Fruit fly (Drosophila melanogaster): Measurements from ENCODE around the gene CG14137.

CG14137 gene

DNA sequence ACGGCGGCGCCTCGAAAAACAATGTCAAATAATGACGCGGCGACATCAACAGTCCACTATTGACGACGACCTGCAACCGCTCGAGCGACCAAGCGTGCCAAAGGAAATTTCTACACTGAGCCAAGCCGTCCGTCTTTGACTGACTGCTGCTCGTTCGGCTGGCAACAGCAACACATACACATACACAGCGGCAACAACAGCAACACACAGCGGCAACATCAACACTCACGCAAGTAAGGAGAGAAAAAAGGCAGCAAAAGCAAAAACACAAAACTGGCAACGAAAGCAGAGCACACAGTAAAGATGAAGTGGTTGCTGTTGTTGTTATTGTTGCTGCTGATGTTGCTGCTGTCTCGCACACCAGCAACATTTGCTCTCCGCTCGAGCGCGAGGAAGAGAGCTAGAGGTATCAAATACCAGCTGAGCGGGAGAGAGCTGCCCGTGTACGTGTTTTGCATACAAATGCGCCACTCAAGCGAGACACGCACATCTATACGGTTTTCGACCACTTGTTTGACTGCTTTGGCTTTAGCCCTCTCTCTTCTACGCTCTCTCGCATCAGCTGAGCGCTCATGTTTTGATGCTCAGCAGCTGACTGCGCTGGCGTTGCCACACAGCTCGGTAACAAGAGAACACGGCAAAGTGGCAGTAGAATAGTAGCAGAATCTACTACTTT is 46.7 kb downstream of the CG14137 start (continued):
- TF ChIP-seq kni (GFP tag; optimal IDR thresholded peaks at IDR 0.05): peak; percentile 97
- no peak for TF ChIP-seq CG43689 (GFP tag; IDR thresholded peaks at IDR 0.05)
- TF ChIP-seq caup (GFP tag; optimal IDR thresholded peaks at IDR 0.05; ENCODE audit: severe bottlenecking): peak; percentile 68
- TF ChIP-seq CG8924 (tag; optimal IDR thresholded peaks at IDR 0.05): peak; percentile 29
- TF ChIP-seq rib (GFP tag; IDR thresholded peaks at IDR 0.05): peak; percentile 82
- TF ChIP-seq Tbp (GFP tag; optimal IDR thresholded peaks at IDR 0.05): peak; percentile 18
- 0 out of 2 replicates have a peak, but pooled peaks have one; percentile 11 for TF ChIP-seq HLH3B (GFP tag; IDR thresholded peaks at IDR 0.05)
- TF ChIP-seq CG13894 (tag; optimal IDR thresholded peaks at IDR 0.05): peak; percentile 69
- TF ChIP-seq Sry-β (GFP tag; optimal IDR thresholded peaks at IDR 0.05): no peak
- peak; percentile 77 for TF ChIP-seq zf30C (GFP tag; optimal IDR thresholded peaks at IDR 0.05)
- peak; percentile 11 for TF ChIP-seq unpg (GFP tag; optimal IDR thresholded peaks at IDR 0.05)
- peak; percentile 63; the same call in 1 of the 3 replicates for TF ChIP-seq mld (GFP tag; IDR thresholded peaks at IDR 0.05; ENCODE audit: partially characterized antibody)
- TF ChIP-seq CG10267 (tag; optimal IDR thresholded peaks at IDR 0.05): peak; percentile 21
- peak; percentile 62 for TF ChIP-seq unc-4 (GFP tag; IDR thresholded peaks at IDR 0.05; ENCODE audit: partially characterized antibody)
- peak; percentile 71; the same call in 2 of the 3 replicates for TF ChIP-seq z (GFP tag; IDR thresholded peaks at IDR 0.05)
- no peak for TF ChIP-seq CG13775 (GFP tag; optimal IDR thresholded peaks at IDR 0.05)
- no peak for TF ChIP-seq dm (GFP tag; optimal IDR thresholded peaks at IDR 0.05)
- peak; percentile 43; the same call in 1 of the 2 replicates for TF ChIP-seq Bgb (GFP tag; IDR thresholded peaks at IDR 0.05; ENCODE audit: partially characterized antibody)
- peak; percentile 52; the same call in 1 of the 2 replicates for TF ChIP-seq bbx (GFP tag; IDR thresholded peaks at IDR 0.05; ENCODE audit: partially characterized antibody)
- no peak for TF ChIP-seq dmrt11E (tag; optimal IDR thresholded peaks at IDR 0.05)
- TF ChIP-seq CG8478 (optimal IDR thresholded peaks at IDR 0.05): peak; percentile 93
- TF ChIP-seq onecut (GFP tag; IDR thresholded peaks at IDR 0.05): no peak
- peak; percentile 15 for TF ChIP-seq NfI (GFP tag; optimal IDR thresholded peaks at IDR 0.05)
- no peak for TF ChIP-seq CG17802 (tag; optimal IDR thresholded peaks at IDR 0.05)
- peak; percentile 99 to 100 for TF ChIP-seq Trl (optimal IDR thresholded peaks at IDR 0.05)
- TF ChIP-seq Trl (GFP tag; optimal IDR thresholded peaks at IDR 0.05): peak; percentile 78
- peak; percentile 70 for TF ChIP-seq corto (GFP tag; optimal IDR thresholded peaks at IDR 0.05)
- TF ChIP-seq CG3407 (GFP tag; optimal IDR thresholded peaks at IDR 0.05): peak; percentile 1
- no peak for TF ChIP-seq fd96Cb (tag; optimal IDR thresholded peaks at IDR 0.05)
- peak; percentile 6 for TF ChIP-seq Spps (tag; optimal IDR thresholded peaks at IDR 0.05)
- TF ChIP-seq gsb-n (tag; optimal IDR thresholded peaks at IDR 0.05): peak; percentile 14
- TF ChIP-seq Rfx (GFP tag; IDR thresholded peaks at IDR 0.05): peak; percentile 39; the same call in 1 of the 2 replicates
- TF ChIP-seq yki (optimal IDR thresholded peaks at IDR 0.05): peak; percentile 96
- TF ChIP-seq Med (GFP tag): peak; percentile 92
- no peak for TF ChIP-seq Sry-δ (GFP tag; optimal IDR thresholded peaks at IDR 0.05)
- peak; percentile 22 for TF ChIP-seq CG6254 (GFP tag; optimal IDR thresholded peaks at IDR 0.05)
- peak in 1 of 2 experiments; percentile 79 for TF ChIP-seq bsh (GFP tag; optimal IDR thresholded peaks at IDR 0.05)
- peak; percentile 6; the same call in 1 of the 2 replicates for TF ChIP-seq CG14014 (GFP tag; IDR thresholded peaks at IDR 0.05)
- no peak for TF ChIP-seq Oaz (GFP tag; IDR thresholded peaks at IDR 0.05)
- peak; percentile 5 for TF ChIP-seq CG12659 (GFP tag; optimal IDR thresholded peaks at IDR 0.05)
- 0 out of 2 replicates have a peak, but pooled peaks have one; percentile 15 for TF ChIP-seq wdn (GFP tag; IDR thresholded peaks at IDR 0.05)
- 0 out of 2 replicates have a peak, but pooled peaks have one; percentile 31 for TF ChIP-seq CG32532 (GFP tag; IDR thresholded peaks at IDR 0.05)
- no peak for TF ChIP-seq CG15011 (GFP tag; optimal IDR thresholded peaks at IDR 0.05)
- TF ChIP-seq CHES-1-like (GFP tag; optimal IDR thresholded peaks at IDR 0.05): peak; percentile 8
- TF ChIP-seq abd-A (tag; optimal IDR thresholded peaks at IDR 0.05): peak; percentile 88
- peak; percentile 9 for TF ChIP-seq CG4282 (GFP tag; optimal IDR thresholded peaks at IDR 0.05)
- peak; percentile 76 for TF ChIP-seq sens (GFP tag)
- peak; percentile 18 for TF ChIP-seq grau (tag; optimal IDR thresholded peaks at IDR 0.05)
- TF ChIP-seq Optix (GFP tag; IDR thresholded peaks at IDR 0.05): 0 out of 3 replicates have a peak, but pooled peaks have one; percentile 6

All from whole organism, embryonic.